Worm (Caenorhabditis elegans) whole organism, L4/young adult: Measurements from ENCODE around the gene K02F6.6.

Experiments used
- dao-5 ChIP-seq: sonication (generic microtip); optimal IDR thresholded peaks from 2 replicates; lab custom pipeline; 2016; ENCODE audit warnings: missing genotype, missing genetic modification characterization, moderate library complexity, missing compliant biosample characterization
- him-1 ChIP-seq: sonication (generic microtip); optimal IDR thresholded peaks from 2 replicates; lab custom pipeline; 2016; ENCODE audit warnings: missing genotype, missing genetic modification reagents, missing genetic modification characterization, missing compliant biosample characterization

ce11 chrII:2538194-2538593 is 7.6 kb downstream of the K02F6.6 start, which contains the start of gene K02F6.4:
- no peak for TF ChIP-seq him-1 (tag; lab: Kevin White, UChicago)
- TF ChIP-seq dao-5 (tag; lab: Kevin White, UChicago): no peak
